Worm (Caenorhabditis elegans): Measurements from ENCODE around the gene Y46D2A.3.

Gene Y46D2A.3

DNA sequence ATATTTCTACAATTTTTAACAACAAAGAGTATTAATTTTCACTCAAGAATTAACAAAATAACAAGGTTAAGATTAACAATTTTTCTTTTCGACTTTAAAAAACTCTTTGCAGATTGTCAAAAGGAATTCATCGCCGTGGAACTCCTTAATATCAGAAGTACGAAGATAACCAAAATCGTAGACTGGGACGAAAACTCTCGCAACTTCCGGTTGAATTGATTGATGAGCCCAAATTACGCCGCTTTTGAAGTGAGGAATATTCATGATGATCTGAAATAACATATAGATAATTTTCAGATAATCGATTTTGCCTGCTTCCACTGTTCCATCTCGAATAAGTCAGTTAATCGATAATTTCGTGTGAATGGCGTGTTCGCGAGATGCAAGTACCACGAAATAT lies 16.7 kb upstream of the Y46D2A.3 start, which contains the start of gene F14D2.15:
Gene F14D2.15 (minus strand): TSS at position 101 of the 400 bp plus-strand sequence.
- TF ChIP-seq ceh-27 (GFP tag; optimal IDR thresholded peaks at IDR 0.05) (no peak), let-526 (GFP tag; IDR thresholded peaks at IDR 0.05) (no peak), tbp1 (GFP tag; optimal IDR thresholded peaks at IDR 0.05) (no peak), die-1 (tag; optimal IDR thresholded peaks at IDR 0.05) (no peak), sea-2 (GFP tag; IDR thresholded peaks at IDR 0.05) (no peak), F57C9.4 (tag; optimal IDR thresholded peaks at IDR 0.05) (no peak), zfh-2 (GFP tag; conservative IDR thresholded peaks at IDR 0.05) (no peak), egl-44 (GFP tag; IDR thresholded peaks at IDR 0.05) (no peak), lin-35 (GFP tag; optimal IDR thresholded peaks at IDR 0.05) (no peak), lag-1 (GFP tag; IDR thresholded peaks at IDR 0.05) (no peak), snpc-1.1 (tag; optimal IDR thresholded peaks at IDR 0.05; ENCODE audit: insufficient read depth) (no peak)

DNA sequence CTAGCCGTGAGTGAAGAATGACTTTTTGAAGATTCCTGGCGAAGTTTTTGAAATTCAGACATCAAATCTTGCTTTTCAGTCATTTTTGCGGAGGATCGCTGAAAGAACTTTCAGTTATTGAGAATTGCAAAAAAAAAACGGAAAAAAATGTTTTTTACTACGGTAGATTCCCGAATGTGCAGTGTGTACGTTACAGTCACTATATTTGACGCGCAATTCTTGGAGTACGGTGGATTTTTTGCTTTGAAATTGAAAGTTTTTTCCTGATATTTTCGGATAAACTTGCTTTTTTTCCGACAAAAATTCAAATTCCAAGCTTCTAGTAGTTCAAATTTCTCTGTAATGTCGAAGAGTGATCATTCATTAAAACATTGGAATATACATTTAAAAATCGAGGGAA lies 15.0 kb upstream of the Y46D2A.3 start, which contains the start of gene F14D2.11:
Gene F14D2.11 (minus strand): TSS at position 101 of the 400 bp plus-strand sequence.
- TF ChIP-seq ztf-26 (tag; optimal IDR thresholded peaks at IDR 0.05) (no peak), mes-4 (tag; optimal IDR thresholded peaks at IDR 0.05) (no peak), rpc-1 (optimal IDR thresholded peaks at IDR 0.05) (no peak), rpc-1 (tag; optimal IDR thresholded peaks at IDR 0.05) (no peak), ekl-4 (GFP tag; IDR thresholded peaks at IDR 0.05) (no peak), xnd-1 (tag; optimal IDR thresholded peaks at IDR 0.05) (no peak), F52B5.7 (tag; optimal IDR thresholded peaks at IDR 0.05) (no peak), rec-8 (tag; optimal IDR thresholded peaks at IDR 0.05) (no peak), lsl-1 (GFP tag; optimal IDR thresholded peaks at IDR 0.05) (peak; percentile 68), attf-3 (GFP tag; conservative IDR thresholded peaks at IDR 0.05) (no peak), die-1 (tag; optimal IDR thresholded peaks at IDR 0.05) (no peak), F57A8.1 (GFP tag; optimal IDR thresholded peaks at IDR 0.05) (no peak), lin-35 (GFP tag; optimal IDR thresholded peaks at IDR 0.05) (no peak), attf-6 (GFP tag; IDR thresholded peaks at IDR 0.05) (no peak), F49E8.2 (tag; optimal IDR thresholded peaks at IDR 0.05; ENCODE audit: insufficient read depth) (no peak), madf-3 (GFP tag; IDR thresholded peaks at IDR 0.05) (0 out of 2 replicates have a peak, but pooled peaks have one; percentile 21), zim-3 (tag; optimal IDR thresholded peaks at IDR 0.05) (no peak), Y56A3A.18 (GFP tag; IDR thresholded peaks at IDR 0.05) (no peak), lin-26 (GFP tag; IDR thresholded peaks at IDR 0.05) (no peak)

DNA sequence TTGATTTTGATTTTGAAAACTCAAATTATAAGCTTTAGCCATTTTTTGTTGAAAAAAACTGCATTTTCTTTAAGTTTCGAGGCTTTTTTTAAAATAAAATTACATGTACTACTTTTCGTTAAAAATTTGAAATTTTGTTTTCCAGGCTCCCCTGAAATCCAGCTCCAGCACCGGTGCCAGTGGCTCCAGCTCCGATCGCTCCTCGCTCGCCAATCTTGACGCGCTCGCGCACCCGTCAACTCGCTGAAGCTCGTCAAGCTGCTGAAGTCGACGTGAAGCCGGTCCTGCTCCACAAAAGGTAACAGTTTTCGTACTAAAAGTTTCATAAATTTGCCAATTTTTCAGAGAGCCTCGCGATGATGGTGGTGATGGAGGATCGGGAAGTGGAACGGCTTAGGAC lies 13.8 kb upstream of the Y46D2A.3 start:
- TF ChIP-seq ccch-3 (GFP tag; optimal IDR thresholded peaks at IDR 0.05): no peak
- TF ChIP-seq K11D2.4 (GFP tag; IDR thresholded peaks at IDR 0.05): no peak
- no peak for TF ChIP-seq F23B12.7 (tag; optimal IDR thresholded peaks at IDR 0.05; ENCODE audit: insufficient read depth)
- TF ChIP-seq rcor-1 (GFP tag; IDR thresholded peaks at IDR 0.05): no peak
- TF ChIP-seq madf-8 (GFP tag; conservative IDR thresholded peaks at IDR 0.05): no peak
- TF ChIP-seq nfya-2 (GFP tag; IDR thresholded peaks at IDR 0.05): no peak
- TF ChIP-seq snpc-4 (GFP tag; optimal IDR thresholded peaks at IDR 0.05): no peak
- no peak for TF ChIP-seq snpc-4 (tag; optimal IDR thresholded peaks at IDR 0.05)
- no peak for TF ChIP-seq ztf-22 (GFP tag; optimal IDR thresholded peaks at IDR 0.05)
- TF ChIP-seq Y95B8A.8 (GFP tag; IDR thresholded peaks at IDR 0.05): 0 out of 2 replicates have a peak, but pooled peaks have one; percentile 18
- TF ChIP-seq Y53F4B.3 (GFP tag; IDR thresholded peaks at IDR 0.05): no peak
- no peak for TF ChIP-seq egl-18 (GFP tag; IDR thresholded peaks at IDR 0.05)
- no peak for TF ChIP-seq pbrm-1 (GFP tag; IDR thresholded peaks at IDR 0.05)
- TF ChIP-seq egl-44 (GFP tag; IDR thresholded peaks at IDR 0.05): no peak
- TF ChIP-seq ekl-4 (GFP tag; IDR thresholded peaks at IDR 0.05): no peak
- TF ChIP-seq zfh-2 (GFP tag; conservative IDR thresholded peaks at IDR 0.05): peak; percentile 72
- TF ChIP-seq egrh-3 (GFP tag; IDR thresholded peaks at IDR 0.05): peak; percentile 73
